Worm (Caenorhabditis elegans): ENCODE data around the gene R01E6.2.

Gene R01E6.2

DNA sequence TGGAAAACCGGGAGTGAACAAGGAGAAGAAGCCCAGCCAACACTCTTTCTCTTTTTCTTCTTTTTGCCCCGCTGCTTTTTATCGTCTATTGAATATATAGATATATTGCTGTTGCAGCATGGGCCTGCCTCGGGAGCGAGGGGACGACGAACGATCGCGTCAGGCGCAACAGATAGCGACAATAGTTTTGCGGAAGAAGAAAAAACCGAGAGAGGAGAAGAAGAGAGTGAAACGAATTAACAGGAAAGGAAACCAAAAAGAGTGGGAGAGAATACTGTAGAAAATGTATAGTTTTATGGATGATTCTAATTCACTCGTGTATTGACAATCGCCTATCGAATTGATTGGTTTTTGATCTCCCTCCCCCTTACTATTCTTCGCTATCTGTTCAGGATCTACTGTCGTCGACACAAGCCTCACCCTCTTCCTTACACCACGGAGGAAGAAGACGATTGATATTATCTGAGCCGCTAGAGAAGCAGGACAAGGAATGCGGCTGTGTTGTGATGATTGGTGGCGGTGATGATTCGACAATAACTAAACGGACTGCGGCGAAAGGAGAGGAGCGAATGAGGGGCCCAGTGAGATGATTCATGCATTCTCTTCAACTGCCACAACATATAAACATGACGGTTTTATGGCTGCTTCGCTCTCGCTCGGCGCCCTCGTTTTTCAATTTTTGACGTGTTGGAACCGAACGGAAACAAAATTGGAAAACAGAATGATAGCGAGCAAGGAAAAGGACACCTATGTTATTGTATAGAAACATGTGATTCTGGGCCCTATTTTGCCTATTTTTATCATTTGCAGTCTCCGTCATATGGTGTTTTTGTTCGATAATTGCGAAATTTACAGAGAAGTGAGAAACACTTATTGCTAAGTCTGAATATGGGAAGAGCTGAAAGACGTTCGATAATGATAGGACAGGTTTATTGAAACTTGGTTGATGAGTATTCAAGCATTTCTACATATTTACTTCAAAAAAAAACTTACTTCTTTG lies 39.8 kb downstream of the R01E6.2 start:
- TF ChIP-seq ceh-13 (GFP tag; optimal IDR thresholded peaks at IDR 0.05) (no peak), hmbx-1 (tag; optimal IDR thresholded peaks at IDR 0.05) (no peak), B0310.2 (tag; optimal IDR thresholded peaks at IDR 0.05) (no peak), hmg-4 (GFP tag; optimal IDR thresholded peaks at IDR 0.05) (no peak), F13C5.2 (tag; optimal IDR thresholded peaks at IDR 0.05) (no peak), scrt-1 (GFP tag; IDR thresholded peaks at IDR 0.05) (no peak), tbx-11 (GFP tag; IDR thresholded peaks at IDR 0.05) (no peak), ceh-36 (tag; optimal IDR thresholded peaks at IDR 0.05) (no peak), hnd-1 (tag; optimal IDR thresholded peaks at IDR 0.05) (no peak), sea-1 (GFP tag; conservative IDR thresholded peaks at IDR 0.05) (no peak), tra-4 (tag; optimal IDR thresholded peaks at IDR 0.05) (no peak)

DNA sequence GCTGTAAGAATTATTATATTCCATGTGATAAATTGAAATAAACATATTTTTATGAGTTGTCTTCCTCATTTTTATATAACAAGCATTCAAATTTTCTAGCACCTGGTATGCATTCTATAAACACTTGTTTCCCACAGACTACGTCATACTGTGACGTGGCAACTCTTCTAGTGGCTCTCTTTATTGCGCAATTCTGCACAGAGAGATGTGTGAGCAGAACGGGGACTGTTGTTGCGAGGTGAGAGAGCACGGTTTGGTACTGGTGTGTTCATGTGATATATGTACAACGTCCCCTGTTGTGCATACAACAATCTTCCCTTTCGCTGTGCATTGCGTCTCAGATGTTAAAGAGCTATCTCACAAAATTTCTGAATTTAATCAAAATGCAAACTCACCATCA lies 41.2 kb downstream of the R01E6.2 start:
- TF ChIP-seq ceh-36 (tag; optimal IDR thresholded peaks at IDR 0.05) = no peak
- TF ChIP-seq ceh-13 (GFP tag; optimal IDR thresholded peaks at IDR 0.05) = no peak

ce11 chrX:13518861-13519713 lies 47.2 kb downstream of the R01E6.2 start, which contains the start of the genes cdk-4 and F18H3.1:
TSS of gene cdk-4 (minus strand) at chrX:13518911.
TSS of gene F18H3.1 (plus strand) at chrX:13519663.
- TF ChIP-seq ama-1 (optimal IDR thresholded peaks at IDR 0.05) (no peak), hmg-4 (GFP tag; optimal IDR thresholded peaks at IDR 0.05) (peak; percentile 69), F13C5.2 (tag; optimal IDR thresholded peaks at IDR 0.05) (peak; percentile 43), pes-1 (GFP tag; IDR thresholded peaks at IDR 0.05) (0 out of 2 replicates have a peak, but pooled peaks have one; percentile 8)

Data from whole organism, early embryonic.